Worm (Caenorhabditis elegans) whole organism, L1 larva: ENCODE measurements around the gene Y54E2A.4.

Experiments used
- C04F5.9 ChIP-seq: sonication (generic microtip); optimal IDR thresholded peaks from 2 replicates; lab custom pipeline; 2016; ENCODE audit warnings: missing genetic modification characterization, missing compliant biosample characterization
- C16A3.4 ChIP-seq: fragments of 150-350 bp; optimal IDR thresholded peaks from 2 replicates; lab custom pipeline; 2014; ENCODE audit warnings: missing biosample characterization, missing genetic modification characterization
- aha-1 ChIP-seq: fragments of 150-350 bp; optimal IDR thresholded peaks from 2 replicates; lab custom pipeline; 2014; ENCODE audit warnings: missing biosample characterization, missing genetic modification characterization
- alr-1 ChIP-seq: fragments of 200-800 bp; sonication (Bioruptor generic); optimal IDR thresholded peaks from 2 replicates; lab custom pipeline; 2018; ENCODE audit warnings: borderline replicate concordance, mild to moderate bottlenecking, missing genetic modification characterization, missing compliant biosample characterization
- aly-2 ChIP-seq: fragments of 150-350 bp; optimal IDR thresholded peaks from 2 replicates; lab custom pipeline; 2014; ENCODE audit warnings: missing biosample characterization, missing genetic modification characterization
- ceh-88 ChIP-seq: fragments of 200-800 bp; sonication (Bioruptor generic); IDR thresholded peaks from 2 replicates; pipeline ENCODE4 v1.3.6; 2022; ENCODE audit warnings: missing genetic modification characterization, missing compliant biosample characterization
- ces-1 ChIP-seq: fragments of 150-350 bp; optimal IDR thresholded peaks from 2 replicates; lab custom pipeline; 2014; ENCODE audit warnings: missing biosample characterization, missing genetic modification reagents, missing genetic modification characterization
- dsc-1 ChIP-seq: sonication (generic microtip); optimal IDR thresholded peaks from 2 replicates; lab custom pipeline; 2016; ENCODE audit warnings: mild to moderate bottlenecking, missing genetic modification characterization, missing compliant biosample characterization
- efl-1 ChIP-seq, 4 experiments: fragments of 150-350 bp; optimal IDR thresholded peaks in 3 of 4; peaks in 1 of 4; 1 replicate in 1 of 4; 2 replicates in 3 of 4; lab custom pipeline; 2014; ENCODE audit warnings: missing biosample characterization in 2 of 4, missing genetic modification characterization in 2 of 4, missing genetic modification reagents in 2 of 4
- efl-3 ChIP-seq: fragments of 200-800 bp; sonication (Bioruptor generic); optimal IDR thresholded peaks from 2 replicates; lab custom pipeline; 2018; ENCODE audit warnings: mild to moderate bottlenecking, missing genetic modification characterization, missing compliant biosample characterization
- ets-5 ChIP-seq: fragments of 200-800 bp; sonication (Bioruptor generic); IDR thresholded peaks from 2 replicates; pipeline ENCODE4 v1.3.6; 2022; ENCODE audit warnings: missing genetic modification characterization, missing compliant biosample characterization
- fkh-4 ChIP-seq: sonication (generic microtip); optimal IDR thresholded peaks from 2 replicates; lab custom pipeline; 2016; ENCODE audit warnings: missing compliant biosample characterization, missing genetic modification characterization, borderline replicate concordance
- fkh-8 ChIP-seq: sonication (generic microtip); optimal IDR thresholded peaks from 2 replicates; lab custom pipeline; 2016; ENCODE audit warnings: mild to moderate bottlenecking, missing genetic modification characterization, missing compliant biosample characterization
- fos-1 ChIP-seq: fragments of 150-350 bp; optimal IDR thresholded peaks from 2 replicates; lab custom pipeline; 2014; ENCODE audit warnings: missing biosample characterization, missing genetic modification characterization
- grh-1 ChIP-seq: fragments of 200-800 bp; sonication (Bioruptor generic); IDR thresholded peaks from 2 replicates; pipeline ENCODE4 v1.3.6; 2022; ENCODE audit warnings: missing genetic modification reagents, missing genetic modification characterization, missing compliant biosample characterization
- hlh-4 ChIP-seq: sonication (generic microtip); optimal IDR thresholded peaks from 2 replicates; lab custom pipeline; 2016; ENCODE audit warnings: mild to moderate bottlenecking, missing genetic modification characterization, missing compliant biosample characterization
- irx-1 ChIP-seq: sonication (generic microtip); optimal IDR thresholded peaks from 2 replicates; lab custom pipeline; 2016; ENCODE audit warnings: missing genetic modification characterization, missing compliant biosample characterization
- lin-14 ChIP-seq: fragments of 200-800 bp; sonication (Bioruptor generic); optimal IDR thresholded peaks from 2 replicates; lab custom pipeline; 2018; ENCODE audit warnings: mild to moderate bottlenecking, missing genetic modification characterization, moderate library complexity, missing compliant biosample characterization
- lin-35 ChIP-seq, 2 experiments: fragments of 150-350 bp; optimal IDR thresholded peaks; 2 replicates each; lab custom pipeline; 2014; ENCODE audit warnings: missing biosample characterization in 2 of 2, missing genetic modification characterization in 2 of 2, missing genetic modification reagents in 2 of 2
- lir-3 ChIP-seq: sonication (generic microtip); optimal IDR thresholded peaks from 2 replicates; lab custom pipeline; 2016; ENCODE audit warnings: mild to moderate bottlenecking, missing genetic modification characterization, moderate library complexity, missing compliant biosample characterization; ENCODE audit not compliant: poor library complexity
- mdl-1 ChIP-seq, 2 experiments: fragments of 150-350 bp; optimal IDR thresholded peaks; 2 replicates each; lab custom pipeline; 2014 to 2017; ENCODE audit warnings: missing biosample characterization in 2 of 2, missing genetic modification characterization in 2 of 2, inconsistent platforms in 1 of 2
- mef-2 ChIP-seq: fragments of 150-350 bp; optimal IDR thresholded peaks from 2 replicates; lab custom pipeline; 2014; ENCODE audit warnings: missing biosample characterization, missing genetic modification characterization
- nhr-11 ChIP-seq: fragments of 150-350 bp; optimal IDR thresholded peaks from 2 replicates; lab custom pipeline; 2014; ENCODE audit warnings: missing biosample characterization, missing genetic modification characterization
- nhr-20 ChIP-seq: sonication (generic microtip); optimal IDR thresholded peaks from 2 replicates; lab custom pipeline; 2016; ENCODE audit warnings: mild to moderate bottlenecking, missing genetic modification characterization, missing compliant biosample characterization
- nhr-47 ChIP-seq: sonication (generic microtip); optimal IDR thresholded peaks from 2 replicates; lab custom pipeline; 2016; ENCODE audit warnings: mild to moderate bottlenecking, missing genetic modification characterization, moderate library complexity, missing compliant biosample characterization
- nhr-76 ChIP-seq: sonication (generic microtip); optimal IDR thresholded peaks from 2 replicates; lab custom pipeline; 2017; ENCODE audit warnings: missing biosample characterization, missing genetic modification characterization
- pax-3 ChIP-seq: fragments of 200-800 bp; sonication (Bioruptor generic); optimal IDR thresholded peaks from 2 replicates; lab custom pipeline; 2018; ENCODE audit warnings: mild to moderate bottlenecking, missing genetic modification characterization, moderate library complexity, missing compliant biosample characterization
- snu-23 ChIP-seq: sonication (generic microtip); optimal IDR thresholded peaks from 2 replicates; lab custom pipeline; 2016; ENCODE audit warnings: missing genetic modification characterization, missing compliant biosample characterization
- sptf-1 ChIP-seq: fragments of 150-350 bp; optimal IDR thresholded peaks from 2 replicates; lab custom pipeline; 2014; ENCODE audit warnings: missing biosample characterization, missing genetic modification characterization
- sup-37 ChIP-seq: fragments of 200-800 bp; sonication (Bioruptor generic); optimal IDR thresholded peaks from 2 replicates; lab custom pipeline; 2018; ENCODE audit warnings: mild to moderate bottlenecking, missing genetic modification characterization, missing compliant biosample characterization
- unc-130 ChIP-seq: fragments of 150-350 bp; optimal IDR thresholded peaks from 2 replicates; lab custom pipeline; 2017; ENCODE audit warnings: missing biosample characterization, missing genetic modification characterization, inconsistent platforms
- unc-86 ChIP-seq: sonication (generic microtip); optimal IDR thresholded peaks from 2 replicates; lab custom pipeline; 2016; ENCODE audit warnings: missing genetic modification characterization, missing compliant biosample characterization
- vab-15 ChIP-seq: sonication (generic microtip); optimal IDR thresholded peaks from 2 replicates; lab custom pipeline; 2017; ENCODE audit warnings: missing genotype, mild to moderate bottlenecking, missing genetic modification characterization, missing compliant biosample characterization
- zag-1 ChIP-seq: fragments of 150-350 bp; optimal IDR thresholded peaks from 2 replicates; lab custom pipeline; 2014; ENCODE audit warnings: missing biosample characterization, missing genetic modification characterization
- ztf-4 ChIP-seq: fragments of 150-350 bp; optimal IDR thresholded peaks from 2 replicates; lab custom pipeline; 2014; ENCODE audit warnings: missing biosample characterization, missing genetic modification characterization

Gene Y54E2A.4

ce11 chrII:14739143-14739542 lies 15.3 kb upstream of the Y54E2A.4 start, which contains the start of gene npr-34:
Gene npr-34 (minus strand): TSS chrII:14739243.
- TF ChIP-seq aly-2 (tag; lab: Kevin White, UChicago) (no peak), hlh-4 (no peak), sup-37 (GFP tag; lab: Kevin White, UChicago) (no peak)

DNA sequence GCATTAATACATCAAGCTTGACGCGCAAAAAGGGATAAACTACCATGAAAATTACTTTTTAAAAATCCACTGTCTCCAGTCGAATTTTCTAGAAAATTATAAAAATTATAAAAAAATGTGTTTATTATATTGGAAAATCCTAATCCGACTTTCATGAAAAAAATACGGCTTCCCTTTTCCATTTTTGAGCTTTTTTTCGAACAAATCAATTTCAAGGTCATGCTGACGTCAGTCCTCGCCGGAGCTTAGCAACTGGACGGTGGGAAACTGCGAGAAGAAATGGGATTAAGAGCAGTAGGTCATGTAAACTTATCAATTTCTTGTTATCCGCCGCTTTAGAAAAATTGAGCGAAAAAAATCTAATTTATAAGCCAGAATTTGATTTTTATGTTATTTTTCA lies 9.3 kb upstream of the Y54E2A.4 start:
- TF ChIP-seq fos-1 (tag; lab: Kevin White, UChicago) (no peak), dsc-1 (tag; lab: Kevin White, UChicago) (peak; percentile 64), lin-35 (GFP tag; optimal IDR thresholded peaks at IDR 0.05; lab: Kevin White, UChicago) (no peak), fkh-8 (peak; percentile 38), mdl-1 (tag; optimal IDR thresholded peaks at IDR 0.05; lab: Kevin White, UChicago) (no peak), ztf-4 (tag; lab: Kevin White, UChicago) (no peak), unc-130 (tag; lab: Kevin White, UChicago) (no peak), nhr-47 (peak; percentile 28), sptf-1 (tag; lab: Kevin White, UChicago) (no peak), pax-3 (peak; percentile 58), efl-1 (optimal IDR thresholded peaks at IDR 0.05; lab: Kevin White, UChicago) (no peak), efl-1 (GFP tag; optimal IDR thresholded peaks at IDR 0.05 in 1 of 2; lab: Kevin White, UChicago) (peak in 1 of 2 experiments; percentile 31)

ce11 chrII:14752187-14752959 lies 2.0 kb upstream of the Y54E2A.4 start, which contains the start of gene smg-9:
Gene smg-9 (minus strand): TSS chrII:14752849.
- TF ChIP-seq aha-1 (tag; lab: Kevin White, UChicago): no peak
- no peak for TF ChIP-seq efl-1 (optimal IDR thresholded peaks at IDR 0.05; lab: Kevin White, UChicago)
- TF ChIP-seq efl-1 (GFP tag; optimal IDR thresholded peaks at IDR 0.05 in 1 of 2; lab: Kevin White, UChicago): peak in 1 of 2 experiments; percentile 46
- no peak for TF ChIP-seq zag-1 (tag; lab: Kevin White, UChicago)
- no peak for TF ChIP-seq nhr-76

DNA sequence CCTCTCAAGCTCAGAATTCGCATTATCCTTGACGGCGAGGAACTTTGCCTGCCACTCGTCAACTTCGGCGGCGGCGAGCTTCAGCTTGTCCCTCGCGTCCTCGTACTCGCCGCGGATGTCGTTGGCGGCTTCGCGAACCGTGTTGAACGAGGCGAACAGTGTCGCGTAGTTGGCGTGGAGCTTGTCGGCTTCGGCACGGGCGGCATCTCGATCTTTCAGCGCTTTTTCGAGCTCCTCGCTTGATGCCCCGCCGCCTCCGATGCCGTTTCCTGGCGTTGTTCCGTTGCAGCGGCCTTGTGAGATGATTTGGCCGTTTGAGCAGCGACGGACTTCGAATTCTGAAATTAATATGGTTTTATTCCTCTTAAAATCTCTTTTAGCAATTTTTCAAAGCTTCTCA lies 1.2 kb upstream of the Y54E2A.4 start:
- TF ChIP-seq ets-5 (no peak), unc-86 (tag; lab: Kevin White, UChicago) (no peak), sup-37 (GFP tag; lab: Kevin White, UChicago) (no peak), fkh-4 (tag; lab: Kevin White, UChicago) (no peak), C16A3.4 (tag; lab: Kevin White, UChicago) (no peak), nhr-11 (tag; lab: Kevin White, UChicago) (no peak), grh-1 (GFP tag; lab: Robert Waterston, UW) (no peak), zag-1 (tag; lab: Kevin White, UChicago) (no peak), C04F5.9 (tag; lab: Kevin White, UChicago) (no peak), ztf-4 (tag; lab: Kevin White, UChicago) (no peak), snu-23 (no peak), nhr-76 (no peak), lir-3 (no peak), alr-1 (tag; lab: Kevin White, UChicago) (no peak), vab-15 (tag; lab: Kevin White, UChicago) (no peak), irx-1 (no peak), efl-3 (GFP tag; lab: Kevin White, UChicago) (no peak), ces-1 (GFP tag; lab: Kevin White, UChicago) (no peak), nhr-20 (tag; lab: Kevin White, UChicago) (no peak), lin-35 (GFP tag; optimal IDR thresholded peaks at IDR 0.05; lab: Kevin White, UChicago) (no peak)

DNA sequence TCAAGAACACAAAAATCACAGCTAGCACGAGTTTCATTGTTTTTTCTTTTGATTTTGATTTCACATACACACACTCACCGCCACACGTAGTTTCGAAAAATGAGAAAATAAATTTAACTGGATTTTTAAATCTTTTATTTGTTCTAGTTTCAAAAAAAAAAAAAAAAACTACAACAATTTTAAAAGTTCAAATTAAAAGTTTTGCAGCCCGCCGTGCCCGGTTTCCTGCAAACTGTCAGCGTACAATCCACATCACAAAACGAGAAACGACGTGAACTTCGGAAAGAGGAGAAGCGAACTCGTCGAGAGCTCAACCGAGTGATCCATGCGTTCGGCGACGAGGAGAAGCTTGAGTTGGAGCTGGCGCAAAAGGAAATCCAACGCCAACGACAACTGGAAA lies 3.3 kb downstream of the Y54E2A.4 start, which contains the start of gene Y54E2A.5:
Y54E2A.5 (minus strand) TSS at position 101 of the 400 bp plus-strand sequence.
- TF ChIP-seq mef-2: no peak
- TF ChIP-seq C04F5.9 (tag; lab: Kevin White, UChicago): no peak
- no peak for TF ChIP-seq ceh-88 (GFP tag; lab: Robert Waterston, UW)
- TF ChIP-seq lin-14: no peak
